Fruit fly (Drosophila melanogaster) whole organism, prepupa: Measurements from ENCODE around the gene CG6310.

Experiments
- Blimp-1 ChIP-seq: fragments of 200-800 bp; sonication (Bioruptor generic); optimal IDR thresholded peaks from 3 replicates; lab custom pipeline; 2017; ENCODE audit warnings: missing biosample characterization, missing genetic modification characterization, mild to moderate bottlenecking, moderate library complexity, missing genetic modification reagents
- CG10631 ChIP-seq: fragments of 200-800 bp; sonication (Bioruptor generic); optimal IDR thresholded peaks from 2 replicates; lab custom pipeline; 2016; ENCODE audit warnings: missing biosample characterization, missing genetic modification characterization
- CG11294 ChIP-seq: fragments of 200-800 bp; sonication (Bioruptor generic); IDR thresholded peaks from 2 replicates; pipeline ENCODE4 v1.3.6; 2022; ENCODE audit warnings: missing biosample characterization, missing genetic modification characterization
- CG11762 ChIP-seq: fragments of 200-800 bp; sonication (Bioruptor generic); optimal IDR thresholded peaks from 3 replicates; lab custom pipeline; 2016; ENCODE audit warnings: missing biosample characterization, missing genetic modification characterization; ENCODE audit not compliant: insufficient read depth
- CG11902 ChIP-seq: fragments of 200-800 bp; sonication (Bioruptor generic); optimal IDR thresholded peaks from 3 replicates; lab custom pipeline; 2016; ENCODE audit warnings: missing biosample characterization, missing genetic modification characterization
- CG15336 ChIP-seq: fragments of 200-800 bp; sonication (Bioruptor generic); IDR thresholded peaks from 2 replicates; pipeline ENCODE4 v1.3.6; 2022; ENCODE audit warnings: missing biosample characterization, missing genetic modification characterization
- CG31627 ChIP-seq: fragments of 200-800 bp; sonication (Bioruptor generic); optimal IDR thresholded peaks from 3 replicates; lab custom pipeline; 2016; ENCODE audit warnings: missing biosample characterization, missing genetic modification characterization
- CG34406 ChIP-seq: fragments of 200-800 bp; sonication (Bioruptor generic); optimal IDR thresholded peaks from 3 replicates; lab custom pipeline; 2016; ENCODE audit warnings: missing biosample characterization, missing genetic modification characterization
- CG3919 ChIP-seq: fragments of 200-800 bp; sonication (Bioruptor generic); optimal IDR thresholded peaks from 3 replicates; lab custom pipeline; 2016; ENCODE audit warnings: missing biosample characterization, missing genetic modification characterization
- CG6163 ChIP-seq: fragments of 200-800 bp; sonication (Bioruptor generic); IDR thresholded peaks from 3 replicates; pipeline ENCODE4 v1.3.6; 2022; ENCODE audit warnings: missing biosample characterization, missing genetic modification characterization
- CG6854 ChIP-seq: fragments of 200-800 bp; sonication (Bioruptor generic); optimal IDR thresholded peaks from 2 replicates; lab custom pipeline; 2017; ENCODE audit warnings: missing biosample characterization, mild to moderate bottlenecking, missing genetic modification characterization
- CG7368 ChIP-seq: fragments of 200-800 bp; sonication (Bioruptor generic); optimal IDR thresholded peaks from 3 replicates; lab custom pipeline; 2016; ENCODE audit warnings: missing biosample characterization, missing genetic modification characterization
- CG8119 ChIP-seq: fragments of 200-800 bp; sonication (Bioruptor generic); IDR thresholded peaks from 3 replicates; pipeline ENCODE4 v1.3.6; 2022; ENCODE audit warnings: missing biosample characterization, missing genetic modification characterization
- CG8319 ChIP-seq: fragments of 200-800 bp; sonication (Bioruptor generic); optimal IDR thresholded peaks from 3 replicates; lab custom pipeline; 2016; ENCODE audit warnings: missing biosample characterization, missing genetic modification characterization
- CG8632 ChIP-seq: fragments of 200-800 bp; sonication (Bioruptor generic); optimal IDR thresholded peaks from 3 replicates; lab custom pipeline; 2016; ENCODE audit warnings: missing biosample characterization, missing genetic modification characterization
- Eip75B ChIP-seq: fragments of 200-800 bp; sonication (Bioruptor generic); optimal IDR thresholded peaks from 3 replicates; lab custom pipeline; 2016; ENCODE audit warnings: missing biosample characterization, missing genetic modification characterization
- Eip78C ChIP-seq: fragments of 200-800 bp; sonication (Bioruptor generic); peaks from one replicate; lab custom pipeline; 2016; ENCODE audit warnings: missing biosample characterization, missing genetic modification characterization
- Eip93F ChIP-seq: fragments of 200-800 bp; sonication (Bioruptor generic); optimal IDR thresholded peaks from 2 replicates; lab custom pipeline; 2016; ENCODE audit warnings: missing biosample characterization, mild to moderate bottlenecking, missing genetic modification characterization
- Ets96B ChIP-seq: fragments of 200-800 bp; optimal IDR thresholded peaks from 2 replicates; lab custom pipeline; 2019; ENCODE audit warnings: missing biosample characterization, mild to moderate bottlenecking, missing genetic modification characterization, moderate library complexity
- Gug ChIP-seq: fragments of 200-800 bp; sonication (Bioruptor generic); IDR thresholded peaks from 2 replicates; pipeline ENCODE4 v1.3.6; 2022; ENCODE audit warnings: missing biosample characterization, missing genetic modification characterization
- Hr38 ChIP-seq: sonication (Bioruptor generic); optimal IDR thresholded peaks from 2 replicates; lab custom pipeline; 2016; ENCODE audit warnings: missing biosample characterization, missing genetic modification characterization
- Hr4 ChIP-seq: fragments of 200-800 bp; sonication (Bioruptor generic); optimal IDR thresholded peaks from 3 replicates; lab custom pipeline; 2016; ENCODE audit warnings: missing biosample characterization, missing genetic modification characterization
- Lpt ChIP-seq: fragments of 200-800 bp; sonication (Bioruptor generic); optimal IDR thresholded peaks from 3 replicates; lab custom pipeline; 2016; ENCODE audit warnings: missing biosample characterization, missing genetic modification characterization
- Met ChIP-seq: fragments of 200-800 bp; sonication (Bioruptor generic); optimal IDR thresholded peaks from 3 replicates; lab custom pipeline; 2016; ENCODE audit warnings: missing biosample characterization, missing genetic modification characterization
- Smox ChIP-seq: fragments of 200-800 bp; sonication (Bioruptor generic); optimal IDR thresholded peaks from 3 replicates; lab custom pipeline; 2016; ENCODE audit warnings: missing biosample characterization, missing genetic modification characterization
- Sox14 ChIP-seq: fragments of 200-800 bp; sonication (Bioruptor generic); optimal IDR thresholded peaks from 3 replicates; lab custom pipeline; 2016; ENCODE audit warnings: missing biosample characterization, missing genetic modification characterization
- Sox15 ChIP-seq: fragments of 200-800 bp; sonication (Bioruptor generic); optimal IDR thresholded peaks from 3 replicates; lab custom pipeline; 2016; ENCODE audit warnings: missing biosample characterization, missing genetic modification characterization
- achi ChIP-seq: fragments of 200-800 bp; sonication (Bioruptor generic); optimal IDR thresholded peaks from 3 replicates; lab custom pipeline; 2016; ENCODE audit warnings: missing biosample characterization, missing genetic modification characterization
- acj6 ChIP-seq: fragments of 200-800 bp; sonication (Bioruptor generic); optimal IDR thresholded peaks from 3 replicates; lab custom pipeline; 2016; ENCODE audit warnings: missing biosample characterization, missing genetic modification characterization
- dac ChIP-seq: fragments of 200-800 bp; sonication (Bioruptor generic); optimal IDR thresholded peaks from 2 replicates; lab custom pipeline; 2017; ENCODE audit warnings: missing biosample characterization, mild to moderate bottlenecking, missing genetic modification characterization
- eg ChIP-seq: fragments of 200-800 bp; sonication (Bioruptor generic); IDR thresholded peaks from 3 replicates; pipeline ENCODE4 v1.3.6; 2022; ENCODE audit warnings: missing biosample characterization, missing genetic modification characterization
- fd59A ChIP-seq: fragments of 200-800 bp; sonication (Bioruptor generic); optimal IDR thresholded peaks from 2 replicates; lab custom pipeline; 2017; ENCODE audit warnings: missing biosample characterization, mild to moderate bottlenecking, missing genetic modification characterization, missing genetic modification reagents
- fd85E ChIP-seq: fragments of 200-800 bp; sonication (Bioruptor generic); optimal IDR thresholded peaks from 3 replicates; lab custom pipeline; 2016; ENCODE audit warnings: missing biosample characterization, missing genetic modification characterization
- salr ChIP-seq, 2 experiments: fragments of 200-800 bp; sonication (Bioruptor generic); optimal IDR thresholded peaks; 3 replicates each; lab custom pipeline; 2016 to 2018; ENCODE audit warnings: missing biosample characterization in 2 of 2, missing genetic modification characterization in 2 of 2, mild to moderate bottlenecking in 1 of 2
- spab ChIP-seq: fragments of 200-800 bp; sonication (Bioruptor generic); optimal IDR thresholded peaks from 2 replicates; lab custom pipeline; 2017; ENCODE audit warnings: missing biosample characterization, mild to moderate bottlenecking, missing genetic modification characterization, missing genetic modification reagents
- svp ChIP-seq: fragments of 200-800 bp; sonication (Bioruptor generic); peaks from one replicate; lab custom pipeline; 2016; ENCODE audit warnings: missing biosample characterization, missing genetic modification characterization
- topi ChIP-seq: fragments of 200-800 bp; sonication (Bioruptor generic); optimal IDR thresholded peaks from 3 replicates; lab custom pipeline; 2016; ENCODE audit warnings: missing biosample characterization, missing genetic modification characterization
- vri ChIP-seq: fragments of 200-800 bp; sonication (Bioruptor generic); optimal IDR thresholded peaks from 3 replicates; lab custom pipeline; 2016; ENCODE audit warnings: missing biosample characterization, mild to moderate bottlenecking, missing genetic modification characterization

CG6310 gene

dm6 chr3L:11107935-11108334, 38.3 kb upstream of the CG6310 start, which contains the start of gene CG12522:
CG12522 (plus strand) TSS chr3L:11108235.
- TF ChIP-seq Eip93F (GFP tag; lab: Kevin White, UChicago) (no peak), Eip78C (no peak), Gug (no peak)

dm6 chr3L:11107432-11107831, 37.8 kb upstream of the CG6310 start, which contains the start of gene CG32073:
CG32073 (minus strand) TSS chr3L:11107582.
- no peak for TF ChIP-seq Ets96B (tag; lab: Kevin White, UChicago)
- no peak for TF ChIP-seq Blimp-1
- TF ChIP-seq fd59A (GFP tag; lab: Kevin White, UChicago): no peak
- TF ChIP-seq CG6163 (GFP tag; lab: Robert Waterston, UW): no peak
- TF ChIP-seq fd85E (GFP tag; lab: Kevin White, UChicago): no peak
- no peak for TF ChIP-seq salr (GFP tag; optimal IDR thresholded peaks at IDR 0.05; lab: Kevin White, UChicago)
- no peak for TF ChIP-seq eg (GFP tag; lab: Robert Waterston, UW)
- no peak for TF ChIP-seq Lpt (GFP tag; lab: Kevin White, UChicago)
- no peak for TF ChIP-seq CG11294 (GFP tag; lab: Robert Waterston, UW)
- no peak for TF ChIP-seq CG11902
- no peak for TF ChIP-seq CG7368 (GFP tag; lab: Kevin White, UChicago)
- TF ChIP-seq CG8632 (GFP tag; lab: Kevin White, UChicago): no peak
- TF ChIP-seq achi (GFP tag; lab: Kevin White, UChicago): no peak
- TF ChIP-seq Met: no peak
- TF ChIP-seq CG8119: no peak
- TF ChIP-seq Eip75B: no peak
- no peak for TF ChIP-seq Hr4

dm6 chr3L:11103773-11104172, 34.1 kb upstream of the CG6310 start, which contains the start of gene CG32071:
CG32071 (minus strand) TSS chr3L:11103873.
- TF ChIP-seq Hr4 (no peak), CG10631 (GFP tag; lab: Kevin White, UChicago) (no peak), achi (GFP tag; lab: Kevin White, UChicago) (no peak), topi (GFP tag; lab: Kevin White, UChicago) (no peak), Lpt (GFP tag; lab: Kevin White, UChicago) (no peak), CG34406 (GFP tag; lab: Kevin White, UChicago) (no peak), CG11762 (GFP tag; lab: Kevin White, UChicago) (no peak), Sox15 (GFP tag; lab: Kevin White, UChicago) (no peak), CG15336 (GFP tag; lab: Robert Waterston, UW) (no peak), CG11902 (no peak), Smox (GFP tag; lab: Kevin White, UChicago) (no peak), Ets96B (tag; lab: Kevin White, UChicago) (no peak)

- TF ChIP-seq dac (GFP tag; lab: Kevin White, UChicago): no peak
- no peak for TF ChIP-seq acj6
- TF ChIP-seq fd59A (GFP tag; lab: Kevin White, UChicago): no peak
- TF ChIP-seq Hr4: no peak
- TF ChIP-seq svp (GFP tag; lab: Kevin White, UChicago): no peak
- TF ChIP-seq CG31627: no peak
- no peak for TF ChIP-seq CG11294 (GFP tag; lab: Robert Waterston, UW)
- TF ChIP-seq Sox14: no peak
- TF ChIP-seq CG6854 (GFP tag; lab: Kevin White, UChicago): no peak
- no peak for TF ChIP-seq CG8632 (GFP tag; lab: Kevin White, UChicago)
- no peak for TF ChIP-seq CG7368 (GFP tag; lab: Kevin White, UChicago)
- no peak for TF ChIP-seq CG3919 (GFP tag; lab: Kevin White, UChicago)
- TF ChIP-seq CG6163 (GFP tag; lab: Robert Waterston, UW): no peak
- no peak for TF ChIP-seq CG8319 (GFP tag; lab: Kevin White, UChicago)
- TF ChIP-seq vri (GFP tag; lab: Kevin White, UChicago): no peak
- no peak for TF ChIP-seq topi (GFP tag; lab: Kevin White, UChicago)
- no peak for TF ChIP-seq Hr38 (GFP tag; lab: Kevin White, UChicago)
- no peak for TF ChIP-seq spab (GFP tag; lab: Kevin White, UChicago)
- no peak for TF ChIP-seq Smox (GFP tag; lab: Kevin White, UChicago)
Measured at dm6 chr3L:11102930-11103329, 33.3 kb upstream of the CG6310 start, which contains the start of gene Elo68alpha. Elo68alpha (minus strand) TSS chr3L:11103030.
